Worm (Caenorhabditis elegans) whole organism, L4/young adult: ENCODE measurements around the gene T22D1.18.

Source experiments
- W03F9.2 ChIP-seq: fragments of 150-350 bp; optimal IDR thresholded peaks from 2 replicates; lab custom pipeline; 2014; ENCODE audit warnings: missing biosample characterization, missing genetic modification characterization
- dao-5 ChIP-seq: sonication (generic microtip); optimal IDR thresholded peaks from 2 replicates; lab custom pipeline; 2016; ENCODE audit warnings: missing genotype, missing genetic modification characterization, moderate library complexity, missing compliant biosample characterization
- him-1 ChIP-seq: sonication (generic microtip); optimal IDR thresholded peaks from 2 replicates; lab custom pipeline; 2016; ENCODE audit warnings: missing genotype, missing genetic modification reagents, missing genetic modification characterization, missing compliant biosample characterization

ce11 chrIV:6920063-6920462, at the start of gene T22D1.18:
- TF ChIP-seq W03F9.2 (tag; lab: Kevin White, UChicago) (no peak), him-1 (tag; lab: Kevin White, UChicago) (no peak), dao-5 (tag; lab: Kevin White, UChicago) (no peak)
